Fruit fly (Drosophila melanogaster) whole organism, embryonic: Measurements from ENCODE around the gene CG46522.
"Not testable (repeated sequence)": the region's sequence is repeated elsewhere in the genome, so short reads cannot be mapped to it uniquely, and the experiment has no call there.

Experiments used
- CG10267 ChIP-seq: fragments of 200-800 bp; sonication (Bioruptor generic); optimal IDR thresholded peaks from 2 replicates; lab custom pipeline; 2018; ENCODE audit warnings: missing biosample characterization, mild to moderate bottlenecking, missing genetic modification characterization, moderate library complexity
- CG11085 ChIP-seq: fragments of 200-800 bp; sonication (Bioruptor generic); IDR thresholded peaks from 2 replicates; pipeline ENCODE4 v1.3.6; 2022; ENCODE audit warnings: missing biosample characterization, missing genetic modification characterization
- CG32767 ChIP-seq: fragments of 200-800 bp; sonication (Bioruptor generic); IDR thresholded peaks from 2 replicates; pipeline ENCODE4 v1.3.6; 2022; ENCODE audit warnings: missing biosample characterization, missing genetic modification characterization
- CG9609 ChIP-seq: fragments of 200-800 bp; sonication (Bioruptor generic); optimal IDR thresholded peaks from 3 replicates; lab custom pipeline; 2016; ENCODE audit warnings: missing biosample characterization, missing genetic modification characterization
- grau ChIP-seq: fragments of 200-800 bp; optimal IDR thresholded peaks from 3 replicates; lab custom pipeline; 2019; ENCODE audit warnings: missing biosample characterization, mild to moderate bottlenecking, missing genetic modification characterization, moderate library complexity
- sug ChIP-seq: fragments of 200-800 bp; optimal IDR thresholded peaks from 2 replicates; lab custom pipeline; 2019; ENCODE audit warnings: missing biosample characterization, mild to moderate bottlenecking, missing genetic modification characterization, moderate library complexity

Gene CG46522

DNA sequence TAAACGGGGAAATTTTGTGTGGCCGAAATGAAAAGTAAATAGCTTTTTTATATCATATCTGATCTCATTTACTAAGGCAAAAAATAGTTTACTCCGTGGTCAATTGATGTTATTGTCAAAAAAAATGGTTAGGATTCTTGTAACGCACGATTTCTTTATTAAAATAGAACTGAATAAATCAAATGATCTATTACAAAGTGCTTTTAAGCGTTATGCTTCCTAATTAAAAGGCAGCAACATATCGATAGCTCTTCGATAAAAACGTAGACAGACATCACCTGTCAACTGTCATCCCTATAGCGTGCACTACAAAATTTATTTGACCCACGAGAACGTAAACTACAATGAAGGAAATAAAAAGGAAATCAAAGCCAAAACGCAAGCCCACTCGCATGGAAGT, 5.1 kb upstream of the CG46522 start, which contains the start of gene CG46521:
TSS of gene CG46521 (plus strand) at position 301 of the 400 bp plus-strand sequence.
- not testable (repeated sequence) for TF ChIP-seq sug (tag; lab: Kevin White, UChicago); CG9609 (GFP tag; lab: Kevin White, UChicago); CG11085 (GFP tag; lab: Robert Waterston, UW)
- TF ChIP-seq, all 482 proteins: peak for 0; not testable (repeated sequence) for 482

DNA sequence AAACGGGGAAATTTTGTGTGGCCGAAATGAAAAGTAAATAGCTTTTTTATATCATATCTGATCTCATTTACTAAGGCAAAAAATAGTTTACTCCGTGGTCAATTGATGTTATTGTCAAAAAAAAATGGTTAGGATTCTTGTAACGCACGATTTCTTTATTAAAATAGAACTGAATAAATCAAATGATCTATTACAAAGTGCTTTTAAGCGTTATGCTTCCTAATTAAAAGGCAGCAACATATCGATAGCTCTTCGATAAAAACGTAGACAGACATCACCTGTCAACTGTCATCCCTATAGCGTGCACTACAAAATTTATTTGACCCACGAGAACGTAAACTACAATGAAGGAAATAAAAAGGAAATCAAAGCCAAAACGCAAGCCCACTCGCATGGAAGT, 4.9 kb downstream of the CG46522 start, which contains the start of gene CG41562:
TSS of gene CG41562 (plus strand) at position 301 of the 400 bp plus-strand sequence.
- TF ChIP-seq CG10267 (tag; lab: Kevin White, UChicago); grau (tag; lab: Kevin White, UChicago); CG32767 (GFP tag; lab: Robert Waterston, UW): not testable (repeated sequence)
